Fruit fly (Drosophila melanogaster) Kc167 (cell line): ENCODE data around the gene MTF-1.

Experiments
- Sin3A ChIP-seq: fragments of >200 bp; optimal IDR thresholded peaks from 2 replicates; lab custom pipeline; 2018; ENCODE audit warnings: missing external identifiers
- h ChIP-seq: fragments of >200 bp; optimal IDR thresholded peaks from 3 replicates; lab custom pipeline; 2018; ENCODE audit warnings: missing external identifiers
- insv ChIP-seq: fragments of >200 bp; optimal IDR thresholded peaks from 3 replicates; lab custom pipeline; 2018; ENCODE audit warnings: missing external identifiers
- psq ChIP-seq: fragments of >200 bp; optimal IDR thresholded peaks from 2 replicates; lab custom pipeline; 2017; ENCODE audit warnings: missing external identifiers

DNA sequence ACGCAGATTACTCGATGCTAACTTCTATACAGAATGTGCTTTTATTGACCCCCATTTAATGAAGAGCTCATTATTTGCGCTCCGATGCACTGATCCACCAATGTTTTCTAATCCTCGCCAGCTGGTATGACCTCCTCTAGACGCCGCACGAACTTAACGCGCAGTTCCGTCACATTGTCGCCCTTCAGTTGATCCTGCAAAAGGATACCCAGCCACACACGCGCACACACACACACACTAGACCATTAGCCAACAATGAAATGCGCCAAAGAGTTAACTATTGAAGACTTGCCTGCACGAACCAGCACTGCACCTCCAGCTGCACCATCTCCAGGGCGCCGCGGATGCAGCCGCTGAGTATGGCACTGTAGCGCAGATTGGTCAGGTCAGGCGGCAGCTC lies 8.7 kb downstream of the MTF-1 start:
- TF ChIP-seq psq (lab: Kevin White, UChicago), result no peak
- TF ChIP-seq h (lab: Kevin White, UChicago), result no peak
- TF ChIP-seq Sin3A (lab: Kevin White, UChicago), result no peak
- TF ChIP-seq insv (lab: Kevin White, UChicago), result no peak
